Fruit fly (Drosophila melanogaster): ENCODE measurements around the gene Dop1R2.

Gene Dop1R2

DNA sequence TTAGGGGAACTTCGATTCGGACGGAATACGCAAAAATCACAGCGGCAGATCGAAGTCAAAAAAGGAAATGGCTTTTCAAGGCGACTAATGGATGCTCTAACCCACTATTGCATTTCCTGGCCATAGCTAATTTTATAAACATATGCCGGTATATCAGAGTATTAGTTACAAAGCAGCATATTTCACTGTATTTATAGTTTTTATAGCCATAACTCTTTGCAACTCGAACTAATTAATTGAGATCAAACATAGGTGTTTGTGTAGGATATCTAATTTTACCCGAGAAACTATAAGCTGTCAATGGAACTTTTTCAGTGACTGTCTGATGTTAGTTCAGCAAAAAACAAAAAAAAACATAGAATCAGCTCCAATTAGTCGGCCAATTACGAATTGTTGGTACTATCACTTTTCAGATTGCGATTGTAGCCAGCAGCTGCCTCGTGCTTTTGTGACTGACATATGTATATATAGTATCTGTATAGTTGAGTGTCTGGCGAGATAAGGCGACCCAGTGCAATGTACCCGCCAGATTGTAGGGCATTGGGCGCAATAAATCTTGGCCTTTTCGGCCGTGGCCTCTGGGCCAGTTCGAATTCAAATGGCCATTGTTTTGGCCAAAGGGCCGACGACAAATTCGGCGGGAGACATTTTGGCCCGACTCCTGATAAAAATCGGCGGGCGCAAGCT is 74.6 kb downstream of the Dop1R2 start:
- TF ChIP-seq CG14711 (tag; optimal IDR thresholded peaks at IDR 0.05): no peak
- TF ChIP-seq CG5204 (GFP tag; optimal IDR thresholded peaks at IDR 0.05): no peak
- TF ChIP-seq cic (GFP tag; optimal IDR thresholded peaks at IDR 0.05): no peak
- TF ChIP-seq CG7101 (tag; optimal IDR thresholded peaks at IDR 0.05): no peak
- no peak for TF ChIP-seq ovo (GFP tag; optimal IDR thresholded peaks at IDR 0.05)
- no peak for TF ChIP-seq Crg-1 (GFP tag; optimal IDR thresholded peaks at IDR 0.05)
- no peak for TF ChIP-seq CG7045 (GFP tag; optimal IDR thresholded peaks at IDR 0.05)
- no peak for TF ChIP-seq Clk (GFP tag; optimal IDR thresholded peaks at IDR 0.05)

DNA sequence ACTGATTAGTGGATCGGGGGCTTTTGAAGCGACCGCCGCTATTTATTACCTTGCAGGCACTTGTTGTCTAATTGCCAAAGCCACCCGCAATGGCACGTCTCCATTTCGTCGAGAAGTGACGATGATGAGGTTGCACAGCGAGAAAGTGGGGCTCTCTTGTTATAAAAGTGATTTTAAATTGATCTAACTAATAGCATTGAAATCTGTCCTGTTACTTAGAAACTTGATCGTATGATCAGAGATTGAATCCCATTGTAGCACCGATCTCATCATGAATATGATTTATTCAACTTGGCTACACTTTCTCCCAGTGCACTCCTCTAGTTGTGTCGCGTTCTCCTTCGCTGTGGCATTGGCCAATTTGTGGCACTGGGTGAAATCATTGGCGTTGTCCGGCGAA is 75.5 kb downstream of the Dop1R2 start:
- TF ChIP-seq kay (GFP tag; ENCODE audit: borderline replicate concordance): no peak
- TF ChIP-seq pad (GFP tag; optimal IDR thresholded peaks at IDR 0.05): no peak
- TF ChIP-seq bab1 (GFP tag; optimal IDR thresholded peaks at IDR 0.05): no peak
- no peak for TF ChIP-seq Hr96 (GFP tag; optimal IDR thresholded peaks at IDR 0.05)
- no peak for TF ChIP-seq ovo (GFP tag; optimal IDR thresholded peaks at IDR 0.05)
- TF ChIP-seq CG33017 (tag; optimal IDR thresholded peaks at IDR 0.05): no peak
- no peak for TF ChIP-seq cic (GFP tag; optimal IDR thresholded peaks at IDR 0.05)
- TF ChIP-seq Crg-1 (GFP tag; optimal IDR thresholded peaks at IDR 0.05): no peak

DNA sequence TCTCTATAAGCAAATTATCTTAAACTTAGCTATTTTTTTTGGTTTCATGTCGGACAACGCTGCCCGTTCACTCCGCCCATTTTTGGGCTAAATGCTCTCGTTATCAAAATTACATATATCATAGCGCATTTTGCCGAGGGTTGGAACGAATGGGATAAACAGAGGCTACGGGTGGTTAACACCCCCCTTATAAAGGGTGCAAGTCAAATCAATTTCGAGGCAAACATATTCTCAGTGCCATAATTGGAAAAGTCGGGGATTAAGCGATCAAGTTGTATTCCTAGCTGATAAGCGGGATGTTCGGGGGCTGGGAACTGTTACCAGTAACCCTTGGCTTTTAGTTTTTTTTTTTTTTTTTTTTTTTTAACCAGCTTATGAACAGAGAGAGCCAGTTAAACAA is 76.5 kb downstream of the Dop1R2 start:
- TF ChIP-seq CG1620 (GFP tag; optimal IDR thresholded peaks at IDR 0.05) (no peak), CG12768 (GFP tag; optimal IDR thresholded peaks at IDR 0.05) (no peak), cnc (optimal IDR thresholded peaks at IDR 0.05) (no peak), Mnt (GFP tag; optimal IDR thresholded peaks at IDR 0.05) (no peak), Crg-1 (GFP tag; optimal IDR thresholded peaks at IDR 0.05) (no peak), Clk (GFP tag; optimal IDR thresholded peaks at IDR 0.05) (no peak), ovo (GFP tag; optimal IDR thresholded peaks at IDR 0.05) (no peak), CG7045 (GFP tag; optimal IDR thresholded peaks at IDR 0.05) (no peak), tj (GFP tag; optimal IDR thresholded peaks at IDR 0.05) (no peak), CG33017 (tag; optimal IDR thresholded peaks at IDR 0.05) (no peak), CG14711 (tag; optimal IDR thresholded peaks at IDR 0.05) (no peak), Hr96 (GFP tag; optimal IDR thresholded peaks at IDR 0.05) (no peak), kay (GFP tag; ENCODE audit: borderline replicate concordance) (no peak), toe (GFP tag; optimal IDR thresholded peaks at IDR 0.05) (no peak), cic (GFP tag; optimal IDR thresholded peaks at IDR 0.05) (no peak), CG7101 (tag; optimal IDR thresholded peaks at IDR 0.05) (no peak)

DNA sequence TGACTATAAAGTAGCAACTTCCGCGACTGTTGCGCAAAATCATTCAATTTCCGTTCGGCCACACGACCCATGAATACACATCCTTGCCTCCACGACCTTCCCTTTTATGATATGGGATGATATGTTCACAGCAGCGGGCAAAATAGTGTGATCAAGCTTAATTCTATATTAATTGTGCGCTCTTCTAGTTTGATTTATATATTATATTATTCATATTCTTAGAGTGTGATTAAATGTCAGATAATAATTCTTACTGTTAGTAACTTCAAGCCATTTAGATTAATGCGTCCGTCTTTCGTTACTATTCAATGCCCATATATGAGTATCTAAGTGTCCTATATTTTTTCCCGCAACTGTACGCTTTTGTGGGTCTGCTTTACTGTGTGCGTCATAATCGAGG is 78.4 kb downstream of the Dop1R2 start:
- TF ChIP-seq kay (GFP tag; ENCODE audit: borderline replicate concordance) (no peak), CG14711 (tag; optimal IDR thresholded peaks at IDR 0.05) (no peak), cnc (optimal IDR thresholded peaks at IDR 0.05) (no peak), pad (GFP tag; optimal IDR thresholded peaks at IDR 0.05) (no peak), toe (GFP tag; optimal IDR thresholded peaks at IDR 0.05) (no peak), bab1 (GFP tag; optimal IDR thresholded peaks at IDR 0.05) (no peak), ovo (GFP tag; optimal IDR thresholded peaks at IDR 0.05) (no peak), Crg-1 (GFP tag; optimal IDR thresholded peaks at IDR 0.05) (no peak), CG11617 (GFP tag; optimal IDR thresholded peaks at IDR 0.05) (no peak)

Measured in whole organism, adult.